Fruit fly (Drosophila melanogaster): ENCODE measurements around the gene Nup43.

- no peak for TF ChIP-seq svp (GFP tag)
- peak; percentile 26 for TF ChIP-seq Sox102F (GFP tag; optimal IDR thresholded peaks at IDR 0.05)
- TF ChIP-seq Lpt (GFP tag; optimal IDR thresholded peaks at IDR 0.05) = peak; percentile 63
- peak; percentile 18 for TF ChIP-seq CG3032 (tag; optimal IDR thresholded peaks at IDR 0.05)
- peak; percentile 44 for TF ChIP-seq Ets96B (tag; optimal IDR thresholded peaks at IDR 0.05)
- peak; percentile 25; the same call in 2 of the 3 replicates for TF ChIP-seq CG6163 (GFP tag; IDR thresholded peaks at IDR 0.05)
- TF ChIP-seq Hr39 (GFP tag; optimal IDR thresholded peaks at IDR 0.05) = no peak
Observed at dm6 chr3R:18381014-18381512, 14.6 kb downstream of the Nup43 start, which contains the start of gene CG7675.

All from whole organism, prepupa.